Worm (Caenorhabditis elegans) whole organism, late embryonic: ENCODE results near the gene skr-13.

ENCODE experiments used
- F13H6.1 ChIP-seq: sonication (generic microtip); optimal IDR thresholded peaks from 2 replicates; lab custom pipeline; 2016; ENCODE audit warnings: missing genetic modification characterization, missing compliant biosample characterization
- T23F11.4 ChIP-seq: fragments of 200-800 bp; sonication (Bioruptor generic); optimal IDR thresholded peaks from 2 replicates; lab custom pipeline; 2018; ENCODE audit warnings: mild to moderate bottlenecking, missing genetic modification characterization, missing compliant biosample characterization
- ahr-1 ChIP-seq: sonication (generic microtip); optimal IDR thresholded peaks from 2 replicates; lab custom pipeline; 2016; ENCODE audit warnings: missing genetic modification characterization, missing compliant biosample characterization
- ceh-14 ChIP-seq: sonication (generic microtip); optimal IDR thresholded peaks from 2 replicates; lab custom pipeline; 2016; ENCODE audit warnings: missing genotype, missing genetic modification characterization, missing compliant biosample characterization
- ceh-19 ChIP-seq: fragments of 200-800 bp; sonication (Bioruptor generic); optimal IDR thresholded peaks from 2 replicates; lab custom pipeline; 2018; ENCODE audit warnings: mild to moderate bottlenecking, missing genetic modification characterization, missing compliant biosample characterization
- ceh-22 ChIP-seq: sonication (generic microtip); optimal IDR thresholded peaks from 2 replicates; lab custom pipeline; 2017; ENCODE audit warnings: missing biosample characterization, missing genetic modification characterization
- ceh-30 ChIP-seq: fragments of 150-350 bp; optimal IDR thresholded peaks from 2 replicates; lab custom pipeline; 2014; ENCODE audit warnings: missing biosample characterization, missing genetic modification characterization
- ceh-31 ChIP-seq: sonication (generic microtip); optimal IDR thresholded peaks from 2 replicates; lab custom pipeline; 2016; ENCODE audit warnings: missing genetic modification characterization, missing compliant biosample characterization
- ceh-48 ChIP-seq: sonication (generic microtip); optimal IDR thresholded peaks from 2 replicates; lab custom pipeline; 2016; ENCODE audit warnings: missing genetic modification characterization, inconsistent platforms, missing compliant biosample characterization
- ceh-9 ChIP-seq: sonication (generic microtip); optimal IDR thresholded peaks from 2 replicates; lab custom pipeline; 2016; ENCODE audit warnings: mild to moderate bottlenecking, missing genetic modification characterization, inconsistent platforms, missing compliant biosample characterization
- che-1 ChIP-seq: sonication (generic microtip); optimal IDR thresholded peaks from 2 replicates; lab custom pipeline; 2016; ENCODE audit warnings: mild to moderate bottlenecking, missing genetic modification characterization, missing compliant biosample characterization
- dve-1 ChIP-seq: sonication (generic microtip); optimal IDR thresholded peaks from 2 replicates; lab custom pipeline; 2017; ENCODE audit warnings: antibody characterized with exemption, mild to moderate bottlenecking, missing genetic modification characterization, missing compliant biosample characterization
- elt-4 ChIP-seq: sonication (generic microtip); optimal IDR thresholded peaks from 2 replicates; lab custom pipeline; 2016; ENCODE audit warnings: missing genetic modification characterization, missing compliant biosample characterization
- gmeb-2 ChIP-seq: sonication (generic microtip); optimal IDR thresholded peaks from 2 replicates; lab custom pipeline; 2016; ENCODE audit warnings: missing genetic modification characterization, inconsistent platforms, missing compliant biosample characterization
- hlh-13 ChIP-seq: fragments of 200-800 bp; sonication (Bioruptor generic); optimal IDR thresholded peaks from 2 replicates; lab custom pipeline; 2018; ENCODE audit warnings: mild to moderate bottlenecking, missing genetic modification characterization, missing compliant biosample characterization
- lin-11 ChIP-seq: fragments of 200-800 bp; sonication (Bioruptor generic); optimal IDR thresholded peaks from 2 replicates; lab custom pipeline; 2018; ENCODE audit warnings: mild to moderate bottlenecking, missing genetic modification characterization, missing compliant biosample characterization
- nfya-1 ChIP-seq: sonication (generic microtip); optimal IDR thresholded peaks from 2 replicates; lab custom pipeline; 2017; ENCODE audit warnings: missing genetic modification characterization, mild to moderate bottlenecking, missing compliant biosample characterization, antibody characterized with exemption, moderate library complexity
- nhr-11 ChIP-seq: fragments of 150-350 bp; optimal IDR thresholded peaks from 2 replicates; lab custom pipeline; 2014; ENCODE audit warnings: missing biosample characterization, missing genetic modification characterization
- nhr-232 ChIP-seq: sonication (generic microtip); optimal IDR thresholded peaks from 2 replicates; lab custom pipeline; 2016; ENCODE audit warnings: missing genetic modification characterization, missing compliant biosample characterization
- npax-4 ChIP-seq: sonication (generic microtip); optimal IDR thresholded peaks from 2 replicates; lab custom pipeline; 2016; ENCODE audit warnings: missing genetic modification characterization, missing compliant biosample characterization
- odd-2 ChIP-seq: sonication (generic microtip); optimal IDR thresholded peaks from 2 replicates; lab custom pipeline; 2017; ENCODE audit warnings: antibody characterized with exemption, mild to moderate bottlenecking, missing genetic modification characterization, missing compliant biosample characterization
- pqm-1 ChIP-seq: sonication (generic microtip); optimal IDR thresholded peaks from 2 replicates; lab custom pipeline; 2016; ENCODE audit warnings: missing genetic modification characterization, missing compliant biosample characterization
- sox-4 ChIP-seq: sonication (generic microtip); optimal IDR thresholded peaks from 2 replicates; lab custom pipeline; 2017; ENCODE audit warnings: mild to moderate bottlenecking, missing genetic modification characterization, inconsistent platforms, missing compliant biosample characterization
- tbx-2 ChIP-seq: sonication (generic microtip); optimal IDR thresholded peaks from 2 replicates; lab custom pipeline; 2016; ENCODE audit warnings: missing genetic modification characterization, missing compliant biosample characterization
- unc-3 ChIP-seq, 2 experiments: fragments of 200-800 bp in 1 of 2; sonication (Bioruptor generic) in 1 of 2; sonication (generic microtip) in 1 of 2; conservative IDR thresholded peaks in 1 of 2; optimal IDR thresholded peaks in 1 of 2; 2 replicates each; pipeline versions ENCODE4 v1.3.6 to Lab custom; 2016 to 2022; ENCODE audit warnings: missing compliant biosample characterization in 2 of 2, missing genetic modification characterization in 2 of 2, missing genetic modification reagents in 1 of 2
- unc-42 ChIP-seq: sonication (generic microtip); optimal IDR thresholded peaks from 2 replicates; lab custom pipeline; 2016; ENCODE audit warnings: missing genotype, missing genetic modification characterization, missing compliant biosample characterization
- unc-55 ChIP-seq: sonication (generic microtip); optimal IDR thresholded peaks from 2 replicates; lab custom pipeline; 2017; ENCODE audit warnings: missing biosample characterization, missing genetic modification reagents, missing genetic modification characterization
- ztf-16 ChIP-seq: sonication (generic microtip); optimal IDR thresholded peaks from 2 replicates; lab custom pipeline; 2017; ENCODE audit warnings: missing genetic modification characterization, missing compliant biosample characterization

skr-13 gene

ce11 chrIV:17121058-17121773 is 41.2 kb downstream of the skr-13 start:
- no peak for TF ChIP-seq T23F11.4 (GFP tag; lab: Kevin White, UChicago)
- TF ChIP-seq gmeb-2 (tag; lab: Kevin White, UChicago), result no peak
- TF ChIP-seq unc-42 (tag; lab: Kevin White, UChicago), result peak; percentile 2

- TF ChIP-seq ceh-48 (tag; lab: Kevin White, UChicago), result peak; percentile 93
- TF ChIP-seq hlh-13 (GFP tag; lab: Kevin White, UChicago), result no peak
- TF ChIP-seq, all 69 proteins: peak for 1
These were observed 43.3 kb downstream of the skr-13 start, which contains the start of gene itsn-1 for ce11 chrIV:17118987-17119732. TSS of gene itsn-1 (plus strand) at chrIV:17119682.

- TF ChIP-seq ztf-16 (tag; lab: Kevin White, UChicago) (no peak), ceh-22 (tag; lab: Kevin White, UChicago) (no peak), dve-1 (no peak), ceh-14 (no peak), ceh-9 (tag; lab: Kevin White, UChicago) (no peak), che-1 (no peak), ceh-31 (tag; lab: Kevin White, UChicago) (peak; percentile 27), lin-11 (tag; lab: Kevin White, UChicago) (no peak), unc-55 (GFP tag; lab: Kevin White, UChicago) (no peak), nfya-1 (peak; percentile 55)
These were observed 43.8 kb downstream of the skr-13 start, which contains the start of gene uaf-2 for ce11 chrIV:17118585-17118984. TSS of gene uaf-2 (minus strand) at chrIV:17118767.

ce11 chrIV:17116821-17117220 is 45.6 kb downstream of the skr-13 start:
- TF ChIP-seq dve-1 (no peak), pqm-1 (tag; lab: Kevin White, UChicago) (no peak)

ce11 chrIV:17116345-17116744 is 46.1 kb downstream of the skr-13 start, which contains the start of gene cyn-13:
TSS of gene cyn-13 (minus strand) at chrIV:17116657.
- TF ChIP-seq odd-2 (tag; lab: Kevin White, UChicago), result no peak
- no peak for TF ChIP-seq dve-1
- TF ChIP-seq npax-4, result no peak
- TF ChIP-seq ceh-30 (tag; lab: Kevin White, UChicago), result no peak
- no peak for TF ChIP-seq sox-4 (tag; lab: Kevin White, UChicago)
- no peak for TF ChIP-seq unc-55 (GFP tag; lab: Kevin White, UChicago)
- TF ChIP-seq F13H6.1 (tag; lab: Kevin White, UChicago), result no peak
- TF ChIP-seq nhr-11 (tag; lab: Kevin White, UChicago), result no peak
- no peak for TF ChIP-seq tbx-2 (tag; lab: Kevin White, UChicago)
- TF ChIP-seq nhr-232 (tag; lab: Kevin White, UChicago), result no peak
- TF ChIP-seq ceh-14, result no peak
- no peak for TF ChIP-seq elt-4 (tag; lab: Kevin White, UChicago)
- TF ChIP-seq unc-3 (GFP tag; conservative IDR thresholded peaks at IDR 0.05; lab: Robert Waterston, UW), result no peak
- no peak for TF ChIP-seq unc-3 (tag; optimal IDR thresholded peaks at IDR 0.05; lab: Kevin White, UChicago)
- no peak for TF ChIP-seq ceh-19 (GFP tag; lab: Kevin White, UChicago)
- no peak for TF ChIP-seq ceh-31 (tag; lab: Kevin White, UChicago)
- no peak for TF ChIP-seq pqm-1 (tag; lab: Kevin White, UChicago)
- no peak for TF ChIP-seq ahr-1 (tag; lab: Kevin White, UChicago)
